Fruit fly (Drosophila melanogaster) whole organism, embryonic: Measurements from ENCODE around the gene Rtc1.
A peak's percentile ranks its signal among the peaks of the same experiment; 100 is the strongest.

Source experiments
- Atf3 ChIP-seq: fragments of 200-800 bp; sonication (Bioruptor generic); optimal IDR thresholded peaks from 3 replicates; lab custom pipeline; 2016; ENCODE audit warnings: missing biosample characterization, missing genetic modification characterization
- Bteb2 ChIP-seq: fragments of 200-800 bp; sonication (Bioruptor generic); optimal IDR thresholded peaks from 2 replicates; lab custom pipeline; 2016; ENCODE audit warnings: missing biosample characterization, missing genetic modification characterization
- CG10274 ChIP-seq: fragments of 200-800 bp; sonication (Bioruptor generic); optimal IDR thresholded peaks from 3 replicates; lab custom pipeline; 2017; ENCODE audit warnings: missing biosample characterization, mild to moderate bottlenecking, missing genetic modification characterization
- CG10431 ChIP-seq: fragments of 200-800 bp; sonication (Bioruptor generic); optimal IDR thresholded peaks from 3 replicates; lab custom pipeline; 2018; ENCODE audit warnings: missing biosample characterization, mild to moderate bottlenecking, missing genetic modification characterization
- CG11093 ChIP-seq: fragments of 200-800 bp; sonication (Bioruptor generic); IDR thresholded peaks from 3 replicates; pipeline ENCODE4 v1.3.6; 2022; ENCODE audit warnings: missing biosample characterization, missing genetic modification characterization
- CG12155 ChIP-seq: fragments of 200-800 bp; sonication (Bioruptor generic); optimal IDR thresholded peaks from 3 replicates; lab custom pipeline; 2016; ENCODE audit warnings: missing biosample characterization, missing genetic modification characterization
- CG13624 ChIP-seq: fragments of 200-800 bp; sonication (Bioruptor generic); optimal IDR thresholded peaks from 2 replicates; lab custom pipeline; 2016; ENCODE audit warnings: missing biosample characterization, missing genetic modification characterization
- CG15073 ChIP-seq: fragments of 200-800 bp; sonication (Bioruptor generic); optimal IDR thresholded peaks from 2 replicates; lab custom pipeline; 2016; ENCODE audit warnings: missing biosample characterization, missing genetic modification characterization
- CG1603 ChIP-seq: fragments of 200-800 bp; sonication (Bioruptor generic); optimal IDR thresholded peaks from 2 replicates; lab custom pipeline; 2019; ENCODE audit warnings: missing biosample characterization, mild to moderate bottlenecking, missing genetic modification characterization, moderate library complexity
- CG17186 ChIP-seq: fragments of 200-800 bp; sonication (Bioruptor generic); optimal IDR thresholded peaks from 3 replicates; lab custom pipeline; 2017; ENCODE audit warnings: missing biosample characterization, missing genetic modification reagents, missing genetic modification characterization
- CG17359 ChIP-seq: fragments of 200-800 bp; sonication (Bioruptor generic); optimal IDR thresholded peaks from 3 replicates; lab custom pipeline; 2018; ENCODE audit warnings: missing biosample characterization, mild to moderate bottlenecking, missing genetic modification characterization, moderate library complexity
- CG17361 ChIP-seq: fragments of 200-800 bp; sonication (Bioruptor generic); IDR thresholded peaks from 3 replicates; pipeline ENCODE4 v1.3.6; 2022; ENCODE audit warnings: missing biosample characterization, missing genetic modification characterization
- CG3726 ChIP-seq: fragments of 200-800 bp; sonication (Bioruptor generic); IDR thresholded peaks from 3 replicates; pipeline ENCODE4, ENCODE4 v1.3.6; 2022; ENCODE audit warnings: missing biosample characterization, missing genetic modification characterization
- CG42726 ChIP-seq: fragments of 200-800 bp; sonication (Bioruptor generic); IDR thresholded peaks from 2 replicates; pipeline ENCODE4 v1.3.6; 2022; ENCODE audit warnings: missing biosample characterization, missing genetic modification characterization; ENCODE audit not compliant: partially characterized antibody
- CG5953 ChIP-seq: fragments of 200-800 bp; sonication (Bioruptor generic); IDR thresholded peaks from 2 replicates; pipeline ENCODE4 v1.3.6; 2022; ENCODE audit warnings: missing biosample characterization, missing genetic modification characterization
- CG6791 ChIP-seq: fragments of 200-800 bp; sonication (Bioruptor generic); IDR thresholded peaks from 3 replicates; pipeline ENCODE4 v1.3.6; 2022; ENCODE audit warnings: missing biosample characterization, missing genetic modification characterization; ENCODE audit not compliant: partially characterized antibody
- CG6813 ChIP-seq: fragments of 200-800 bp; sonication (Bioruptor generic); optimal IDR thresholded peaks from 2 replicates; lab custom pipeline; 2017; ENCODE audit warnings: missing biosample characterization, missing genetic modification characterization, mild to moderate bottlenecking, moderate library complexity, missing genetic modification reagents
- CG7271 ChIP-seq: fragments of 200-800 bp; sonication (Bioruptor generic); optimal IDR thresholded peaks from 2 replicates; lab custom pipeline; 2018; ENCODE audit warnings: missing biosample characterization, mild to moderate bottlenecking, missing genetic modification characterization, moderate library complexity
- CG7357 ChIP-seq: fragments of 200-800 bp; sonication (Bioruptor generic); IDR thresholded peaks from 3 replicates; pipeline ENCODE4 v1.3.6; 2022; ENCODE audit warnings: missing biosample characterization, missing genetic modification characterization
- CG8290 ChIP-seq, 3 experiments: fragments of 200-800 bp; sonication (Bioruptor generic); optimal IDR thresholded peaks; 2 replicates each; lab custom pipeline; 2016 to 2019; ENCODE audit warnings: missing biosample characterization in 3 of 3, missing genetic modification characterization in 3 of 3, mild to moderate bottlenecking in 2 of 3, moderate library complexity in 1 of 3
- Dll ChIP-seq: fragments of 200-800 bp; sonication (Bioruptor generic); IDR thresholded peaks from 4 replicates; pipeline ENCODE4 v1.3.6; 2022; ENCODE audit warnings: missing biosample characterization, missing genetic modification characterization; ENCODE audit not compliant: partially characterized antibody
- Fer2 ChIP-seq: fragments of 200-800 bp; sonication (Bioruptor generic); optimal IDR thresholded peaks from 2 replicates; lab custom pipeline; 2018; ENCODE audit warnings: missing biosample characterization, mild to moderate bottlenecking, missing genetic modification characterization, moderate library complexity
- H15 ChIP-seq: fragments of 200-800 bp; sonication (Bioruptor generic); IDR thresholded peaks from 3 replicates; pipeline ENCODE4 v1.3.6; 2022; ENCODE audit warnings: missing biosample characterization, missing genetic modification characterization
- HLH3B ChIP-seq: fragments of 200-800 bp; sonication (Bioruptor generic); IDR thresholded peaks from 2 replicates; pipeline ENCODE4 v1.3.6; 2022; ENCODE audit warnings: missing biosample characterization, missing genetic modification characterization
- Hmx ChIP-seq: fragments of 200-800 bp; sonication (Bioruptor generic); optimal IDR thresholded peaks from 2 replicates; lab custom pipeline; 2016; ENCODE audit warnings: missing biosample characterization, missing genetic modification characterization
- MESR4 ChIP-seq: fragments of 200-800 bp; sonication (Bioruptor generic); optimal IDR thresholded peaks from 2 replicates; lab custom pipeline; 2018; ENCODE audit warnings: missing biosample characterization, mild to moderate bottlenecking, missing genetic modification characterization, moderate library complexity
- Max ChIP-seq: fragments of 200-800 bp; sonication (Bioruptor generic); optimal IDR thresholded peaks from 2 replicates; lab custom pipeline; 2016; ENCODE audit warnings: missing biosample characterization, mild to moderate bottlenecking, missing genetic modification characterization
- Meics ChIP-seq: fragments of 200-800 bp; sonication (Bioruptor generic); optimal IDR thresholded peaks from 2 replicates; lab custom pipeline; 2017; ENCODE audit warnings: missing biosample characterization, mild to moderate bottlenecking, missing genetic modification characterization
- Rfx ChIP-seq: fragments of 200-800 bp; sonication (Bioruptor generic); IDR thresholded peaks from 2 replicates; pipeline ENCODE4 v1.3.6; 2022; ENCODE audit warnings: missing biosample characterization, missing genetic modification characterization
- Side ChIP-seq: fragments of 200-800 bp; sonication (Bioruptor generic); optimal IDR thresholded peaks from 2 replicates; lab custom pipeline; 2016; ENCODE audit warnings: missing biosample characterization, missing genetic modification characterization
- Spps ChIP-seq: fragments of 200-800 bp; sonication (Bioruptor generic); optimal IDR thresholded peaks from 2 replicates; lab custom pipeline; 2018; ENCODE audit warnings: missing biosample characterization, mild to moderate bottlenecking, missing genetic modification characterization
- Taf1 ChIP-seq: fragments of 200-800 bp; sonication (Bioruptor generic); IDR thresholded peaks from 2 replicates; pipeline ENCODE4 v1.3.6; 2022; ENCODE audit warnings: missing biosample characterization, missing genetic modification characterization
- abd-A ChIP-seq: fragments of 200-800 bp; sonication (Bioruptor generic); optimal IDR thresholded peaks from 3 replicates; lab custom pipeline; 2019; ENCODE audit warnings: missing biosample characterization, mild to moderate bottlenecking, missing genetic modification characterization, moderate library complexity
- bbx ChIP-seq: fragments of 200-800 bp; sonication (Bioruptor generic); IDR thresholded peaks from 2 replicates; pipeline ENCODE4 v1.3.6; 2022; ENCODE audit warnings: missing biosample characterization, missing genetic modification characterization; ENCODE audit not compliant: partially characterized antibody
- bsh ChIP-seq, 2 experiments: fragments of 200-800 bp; sonication (Bioruptor generic); optimal IDR thresholded peaks; 2 replicates each; lab custom pipeline; 2017 to 2018; ENCODE audit warnings: mild to moderate bottlenecking in 2 of 2, missing biosample characterization in 2 of 2, missing genetic modification characterization in 2 of 2, moderate library complexity in 1 of 2
- corto ChIP-seq: fragments of 200-800 bp; sonication (Bioruptor generic); optimal IDR thresholded peaks from 2 replicates; lab custom pipeline; 2016; ENCODE audit warnings: missing biosample characterization, mild to moderate bottlenecking, missing genetic modification characterization, moderate library complexity
- dimm ChIP-seq: fragments of 200-800 bp; sonication (Bioruptor generic); IDR thresholded peaks from 2 replicates; pipeline ENCODE4 v1.3.6; 2022; ENCODE audit warnings: missing biosample characterization, missing genetic modification characterization
- dmrt99B ChIP-seq: fragments of 200-800 bp; sonication (Bioruptor generic); optimal IDR thresholded peaks from 2 replicates; lab custom pipeline; 2018; ENCODE audit warnings: missing biosample characterization, mild to moderate bottlenecking, missing genetic modification characterization, moderate library complexity
- eyg ChIP-seq: fragments of 200-800 bp; sonication (Bioruptor generic); optimal IDR thresholded peaks from 3 replicates; lab custom pipeline; 2016; ENCODE audit warnings: missing biosample characterization, missing genetic modification characterization
- gro ChIP-seq: fragments of 200-800 bp; sonication (Bioruptor generic); optimal IDR thresholded peaks from 2 replicates; lab custom pipeline; 2016; ENCODE audit warnings: missing biosample characterization, missing genetic modification characterization
- ken ChIP-seq: fragments of 200-800 bp; sonication (Bioruptor generic); IDR thresholded peaks from 3 replicates; pipeline ENCODE4 v1.3.6; 2022; ENCODE audit warnings: missing biosample characterization, missing genetic modification characterization
- klu ChIP-seq: fragments of 200-800 bp; sonication (Bioruptor generic); IDR thresholded peaks from 2 replicates; pipeline ENCODE4 v1.3.6; 2022; ENCODE audit warnings: missing biosample characterization, missing genetic modification characterization
- lab ChIP-seq: fragments of 200-800 bp; sonication (Bioruptor generic); optimal IDR thresholded peaks from 3 replicates; lab custom pipeline; 2017; ENCODE audit warnings: missing biosample characterization, missing genetic modification characterization, mild to moderate bottlenecking, moderate library complexity, missing genetic modification reagents
- mam ChIP-seq: fragments of 200-800 bp; sonication (Bioruptor generic); optimal IDR thresholded peaks from 3 replicates; lab custom pipeline; 2016; ENCODE audit warnings: missing biosample characterization, missing genetic modification characterization
- phol ChIP-seq: fragments of 200-800 bp; sonication (Bioruptor generic); optimal IDR thresholded peaks from 3 replicates; lab custom pipeline; 2018; ENCODE audit warnings: missing biosample characterization, mild to moderate bottlenecking, missing genetic modification characterization, moderate library complexity
- sens ChIP-seq: fragments of 200-800 bp; sonication (Bioruptor generic); peaks from one replicate; lab custom pipeline; 2016; ENCODE audit warnings: missing biosample characterization, missing genetic modification characterization
- ssp ChIP-seq: fragments of 200-800 bp; sonication (Bioruptor generic); IDR thresholded peaks from 2 replicates; pipeline ENCODE4 v1.3.6; 2022; ENCODE audit warnings: missing biosample characterization, missing genetic modification characterization
- sug ChIP-seq: fragments of 200-800 bp; optimal IDR thresholded peaks from 2 replicates; lab custom pipeline; 2019; ENCODE audit warnings: missing biosample characterization, mild to moderate bottlenecking, missing genetic modification characterization, moderate library complexity
- tna ChIP-seq: fragments of 200-800 bp; sonication (Bioruptor generic); IDR thresholded peaks from 2 replicates; pipeline ENCODE4 v1.3.6; 2022; ENCODE audit warnings: missing biosample characterization, missing genetic modification characterization; ENCODE audit not compliant: partially characterized antibody
- twi ChIP-seq: fragments of 200-800 bp; optimal IDR thresholded peaks from 2 replicates; lab custom pipeline; 2019; ENCODE audit warnings: missing biosample characterization, mild to moderate bottlenecking, missing genetic modification characterization, moderate library complexity
- unc-4 ChIP-seq: fragments of 200-800 bp; sonication (Bioruptor generic); IDR thresholded peaks from 2 replicates; pipeline ENCODE4 v1.3.6; 2022; ENCODE audit warnings: missing biosample characterization, missing genetic modification characterization; ENCODE audit not compliant: partially characterized antibody
- yki ChIP-seq: fragments of >200 bp; optimal IDR thresholded peaks from 3 replicates; lab custom pipeline; 2018

Rtc1 gene

dm6 chrX:13736174-13736482, 20.9 kb upstream of the Rtc1 start, which contains the start of gene g (continued):
- TF ChIP-seq CG5953: no peak
- TF ChIP-seq yki (lab: Kevin White, UChicago): no peak
- TF ChIP-seq CG6791 (GFP tag; lab: Robert Waterston, UW): peak; percentile 95
- no peak for TF ChIP-seq Hmx (GFP tag; lab: Kevin White, UChicago)
- no peak for TF ChIP-seq HLH3B (GFP tag; lab: Robert Waterston, UW)
- no peak for TF ChIP-seq MESR4 (GFP tag; lab: Kevin White, UChicago)
- TF ChIP-seq bbx (GFP tag; lab: Robert Waterston, UW): peak; percentile 88
- peak; percentile 84 for TF ChIP-seq unc-4
- no peak for TF ChIP-seq sug (tag; lab: Kevin White, UChicago)
- no peak for TF ChIP-seq CG7357 (GFP tag; lab: Robert Waterston, UW)
- TF ChIP-seq sens (GFP tag; lab: Kevin White, UChicago): peak; percentile 50
- TF ChIP-seq Rfx (GFP tag; lab: Robert Waterston, UW): peak; percentile 35; the same call in 1 of the 2 replicates
- no peak for TF ChIP-seq abd-A (tag; lab: Kevin White, UChicago)
- TF ChIP-seq klu (GFP tag; lab: Robert Waterston, UW): no peak
- no peak for TF ChIP-seq Atf3
- no peak for TF ChIP-seq eyg (GFP tag; lab: Kevin White, UChicago)
- no peak for TF ChIP-seq CG13624 (GFP tag; lab: Kevin White, UChicago)
- TF ChIP-seq phol (tag; lab: Kevin White, UChicago): peak; percentile 4
- no peak for TF ChIP-seq Side (GFP tag; lab: Kevin White, UChicago)
- TF ChIP-seq CG17186 (GFP tag; lab: Kevin White, UChicago): peak; percentile 38
- no peak for TF ChIP-seq Max (GFP tag; lab: Kevin White, UChicago)
- TF ChIP-seq CG17361 (GFP tag; lab: Robert Waterston, UW): no peak
- TF ChIP-seq CG17359 (tag; lab: Kevin White, UChicago): no peak
- TF ChIP-seq Spps (tag; lab: Kevin White, UChicago): no peak
- TF ChIP-seq CG42726 (GFP tag; lab: Robert Waterston, UW): peak; percentile 88
- no peak for TF ChIP-seq CG7271 (tag; lab: Kevin White, UChicago)
- peak; percentile 80 for TF ChIP-seq tna
- no peak for TF ChIP-seq H15 (GFP tag; lab: Robert Waterston, UW)
- no peak for TF ChIP-seq dmrt99B
- TF ChIP-seq bsh (GFP tag; optimal IDR thresholded peaks at IDR 0.05; lab: Kevin White, UChicago): no peak
- no peak for TF ChIP-seq mam (GFP tag; lab: Kevin White, UChicago)
- no peak for TF ChIP-seq CG12155 (GFP tag; lab: Kevin White, UChicago)
- no peak for TF ChIP-seq corto (GFP tag; lab: Kevin White, UChicago)
- TF ChIP-seq gro (GFP tag; lab: Kevin White, UChicago): no peak
- no peak for TF ChIP-seq lab
- TF ChIP-seq CG3726 (GFP tag; lab: Robert Waterston, UW): no peak
- TF ChIP-seq CG6813 (GFP tag; lab: Kevin White, UChicago): no peak
- TF ChIP-seq CG15073 (GFP tag; lab: Kevin White, UChicago): no peak
- no peak for TF ChIP-seq CG11093 (GFP tag; lab: Robert Waterston, UW)
- TF ChIP-seq Dll (GFP tag; lab: Robert Waterston, UW): peak; percentile 82
- TF ChIP-seq dimm (GFP tag; lab: Robert Waterston, UW): no peak
- no peak for TF ChIP-seq Taf1 (GFP tag; lab: Robert Waterston, UW)
- TF ChIP-seq CG1603 (tag; lab: Kevin White, UChicago): peak; percentile 65
- no peak for TF ChIP-seq twi (tag; lab: Kevin White, UChicago)
- TF ChIP-seq CG8290 (GFP tag; optimal IDR thresholded peaks at IDR 0.05; lab: Kevin White, UChicago): no peak
- no peak for TF ChIP-seq CG8290 (tag; optimal IDR thresholded peaks at IDR 0.05; lab: Kevin White, UChicago)
- no peak for TF ChIP-seq ken (GFP tag; lab: Robert Waterston, UW)
- TF ChIP-seq CG10431 (GFP tag; lab: Kevin White, UChicago): no peak
- TF ChIP-seq CG10274 (GFP tag; lab: Kevin White, UChicago): no peak
- TF ChIP-seq ssp (GFP tag; lab: Robert Waterston, UW): peak; percentile 22; the same call in 1 of the 2 replicates
- TF ChIP-seq Bteb2: no peak
- TF ChIP-seq Fer2: no peak
- no peak for TF ChIP-seq Meics (GFP tag; lab: Kevin White, UChicago)
